Fruit fly (Drosophila melanogaster) whole organism, prepupa: ENCODE results near the gene CG12795.

Experiments used
- Blimp-1 ChIP-seq: fragments of 200-800 bp; sonication (Bioruptor generic); optimal IDR thresholded peaks from 3 replicates; lab custom pipeline; 2017; ENCODE audit warnings: missing biosample characterization, missing genetic modification characterization, mild to moderate bottlenecking, moderate library complexity, missing genetic modification reagents
- CG10631 ChIP-seq: fragments of 200-800 bp; sonication (Bioruptor generic); optimal IDR thresholded peaks from 2 replicates; lab custom pipeline; 2016; ENCODE audit warnings: missing biosample characterization, missing genetic modification characterization
- CG10669 ChIP-seq: fragments of 200-800 bp; sonication (Bioruptor generic); optimal IDR thresholded peaks from 3 replicates; lab custom pipeline; 2018; ENCODE audit warnings: missing biosample characterization, mild to moderate bottlenecking, missing genetic modification characterization, moderate library complexity
- CG11294 ChIP-seq: fragments of 200-800 bp; sonication (Bioruptor generic); IDR thresholded peaks from 2 replicates; pipeline ENCODE4 v1.3.6; 2022; ENCODE audit warnings: missing biosample characterization, missing genetic modification characterization
- CG11762 ChIP-seq: fragments of 200-800 bp; sonication (Bioruptor generic); optimal IDR thresholded peaks from 3 replicates; lab custom pipeline; 2016; ENCODE audit warnings: missing biosample characterization, missing genetic modification characterization; ENCODE audit not compliant: insufficient read depth
- CG11902 ChIP-seq: fragments of 200-800 bp; sonication (Bioruptor generic); optimal IDR thresholded peaks from 3 replicates; lab custom pipeline; 2016; ENCODE audit warnings: missing biosample characterization, missing genetic modification characterization
- CG15336 ChIP-seq: fragments of 200-800 bp; sonication (Bioruptor generic); IDR thresholded peaks from 2 replicates; pipeline ENCODE4 v1.3.6; 2022; ENCODE audit warnings: missing biosample characterization, missing genetic modification characterization
- CG1621 ChIP-seq: fragments of 200-800 bp; sonication (Bioruptor generic); optimal IDR thresholded peaks from 3 replicates; lab custom pipeline; 2018; ENCODE audit warnings: missing biosample characterization, mild to moderate bottlenecking, missing genetic modification characterization
- CG16779 ChIP-seq: fragments of 200-800 bp; sonication (Bioruptor generic); optimal IDR thresholded peaks from 3 replicates; lab custom pipeline; 2017; ENCODE audit warnings: missing biosample characterization, mild to moderate bottlenecking, missing genetic modification characterization
- CG3032 ChIP-seq: fragments of 200-800 bp; optimal IDR thresholded peaks from 2 replicates; lab custom pipeline; 2019; ENCODE audit warnings: missing biosample characterization, mild to moderate bottlenecking, missing genetic modification characterization, moderate library complexity
- CG31627 ChIP-seq: fragments of 200-800 bp; sonication (Bioruptor generic); optimal IDR thresholded peaks from 3 replicates; lab custom pipeline; 2016; ENCODE audit warnings: missing biosample characterization, missing genetic modification characterization
- CG32006 ChIP-seq: fragments of 200-800 bp; sonication (Bioruptor generic); optimal IDR thresholded peaks from 3 replicates; lab custom pipeline; 2017; ENCODE audit warnings: missing biosample characterization, mild to moderate bottlenecking, missing genetic modification characterization
- CG34406 ChIP-seq: fragments of 200-800 bp; sonication (Bioruptor generic); optimal IDR thresholded peaks from 3 replicates; lab custom pipeline; 2016; ENCODE audit warnings: missing biosample characterization, missing genetic modification characterization
- CG3919 ChIP-seq: fragments of 200-800 bp; sonication (Bioruptor generic); optimal IDR thresholded peaks from 3 replicates; lab custom pipeline; 2016; ENCODE audit warnings: missing biosample characterization, missing genetic modification characterization
- CG6163 ChIP-seq: fragments of 200-800 bp; sonication (Bioruptor generic); IDR thresholded peaks from 3 replicates; pipeline ENCODE4 v1.3.6; 2022; ENCODE audit warnings: missing biosample characterization, missing genetic modification characterization
- CG6276 ChIP-seq: fragments of 200-800 bp; sonication (Bioruptor generic); optimal IDR thresholded peaks from 2 replicates; lab custom pipeline; 2017; ENCODE audit warnings: missing biosample characterization, mild to moderate bottlenecking, missing genetic modification characterization
- CG6808 ChIP-seq: fragments of 200-800 bp; sonication (Bioruptor generic); optimal IDR thresholded peaks from 3 replicates; lab custom pipeline; 2017; ENCODE audit warnings: missing biosample characterization, missing genetic modification characterization, mild to moderate bottlenecking, moderate library complexity, missing genetic modification reagents
- CG6854 ChIP-seq: fragments of 200-800 bp; sonication (Bioruptor generic); optimal IDR thresholded peaks from 2 replicates; lab custom pipeline; 2017; ENCODE audit warnings: missing biosample characterization, mild to moderate bottlenecking, missing genetic modification characterization
- CG8119 ChIP-seq: fragments of 200-800 bp; sonication (Bioruptor generic); IDR thresholded peaks from 3 replicates; pipeline ENCODE4 v1.3.6; 2022; ENCODE audit warnings: missing biosample characterization, missing genetic modification characterization
- CG8319 ChIP-seq: fragments of 200-800 bp; sonication (Bioruptor generic); optimal IDR thresholded peaks from 3 replicates; lab custom pipeline; 2016; ENCODE audit warnings: missing biosample characterization, missing genetic modification characterization
- CG9139 ChIP-seq: fragments of 200-800 bp; sonication (Bioruptor generic); optimal IDR thresholded peaks from 3 replicates; lab custom pipeline; 2017; ENCODE audit warnings: missing biosample characterization, mild to moderate bottlenecking, missing genetic modification characterization
- Eip75B ChIP-seq: fragments of 200-800 bp; sonication (Bioruptor generic); optimal IDR thresholded peaks from 3 replicates; lab custom pipeline; 2016; ENCODE audit warnings: missing biosample characterization, missing genetic modification characterization
- Eip78C ChIP-seq: fragments of 200-800 bp; sonication (Bioruptor generic); peaks from one replicate; lab custom pipeline; 2016; ENCODE audit warnings: missing biosample characterization, missing genetic modification characterization
- Eip93F ChIP-seq: fragments of 200-800 bp; sonication (Bioruptor generic); optimal IDR thresholded peaks from 2 replicates; lab custom pipeline; 2016; ENCODE audit warnings: missing biosample characterization, mild to moderate bottlenecking, missing genetic modification characterization
- Ets21C ChIP-seq: fragments of 200-800 bp; sonication (Bioruptor generic); optimal IDR thresholded peaks from 3 replicates; lab custom pipeline; 2016; ENCODE audit warnings: missing biosample characterization, missing genetic modification characterization
- Ets96B ChIP-seq: fragments of 200-800 bp; optimal IDR thresholded peaks from 2 replicates; lab custom pipeline; 2019; ENCODE audit warnings: missing biosample characterization, mild to moderate bottlenecking, missing genetic modification characterization, moderate library complexity
- Gug ChIP-seq: fragments of 200-800 bp; sonication (Bioruptor generic); IDR thresholded peaks from 2 replicates; pipeline ENCODE4 v1.3.6; 2022; ENCODE audit warnings: missing biosample characterization, missing genetic modification characterization
- Hr38 ChIP-seq: sonication (Bioruptor generic); optimal IDR thresholded peaks from 2 replicates; lab custom pipeline; 2016; ENCODE audit warnings: missing biosample characterization, missing genetic modification characterization
- Hr39 ChIP-seq: fragments of 200-800 bp; sonication (Bioruptor generic); optimal IDR thresholded peaks from 2 replicates; lab custom pipeline; 2016; ENCODE audit warnings: missing biosample characterization, missing genetic modification characterization
- Met ChIP-seq: fragments of 200-800 bp; sonication (Bioruptor generic); optimal IDR thresholded peaks from 3 replicates; lab custom pipeline; 2016; ENCODE audit warnings: missing biosample characterization, missing genetic modification characterization
- Smox ChIP-seq: fragments of 200-800 bp; sonication (Bioruptor generic); optimal IDR thresholded peaks from 3 replicates; lab custom pipeline; 2016; ENCODE audit warnings: missing biosample characterization, missing genetic modification characterization
- Sox102F ChIP-seq: fragments of 200-800 bp; sonication (Bioruptor generic); optimal IDR thresholded peaks from 2 replicates; lab custom pipeline; 2016; ENCODE audit warnings: missing biosample characterization, mild to moderate bottlenecking, missing genetic modification characterization
- Sox14 ChIP-seq: fragments of 200-800 bp; sonication (Bioruptor generic); optimal IDR thresholded peaks from 3 replicates; lab custom pipeline; 2016; ENCODE audit warnings: missing biosample characterization, missing genetic modification characterization
- Sox15 ChIP-seq: fragments of 200-800 bp; sonication (Bioruptor generic); optimal IDR thresholded peaks from 3 replicates; lab custom pipeline; 2016; ENCODE audit warnings: missing biosample characterization, missing genetic modification characterization
- achi ChIP-seq: fragments of 200-800 bp; sonication (Bioruptor generic); optimal IDR thresholded peaks from 3 replicates; lab custom pipeline; 2016; ENCODE audit warnings: missing biosample characterization, missing genetic modification characterization
- acj6 ChIP-seq: fragments of 200-800 bp; sonication (Bioruptor generic); optimal IDR thresholded peaks from 3 replicates; lab custom pipeline; 2016; ENCODE audit warnings: missing biosample characterization, missing genetic modification characterization
- cyc ChIP-seq: fragments of 200-800 bp; sonication (Bioruptor generic); optimal IDR thresholded peaks from 3 replicates; lab custom pipeline; 2016; ENCODE audit warnings: missing biosample characterization, missing genetic modification characterization
- dac ChIP-seq: fragments of 200-800 bp; sonication (Bioruptor generic); optimal IDR thresholded peaks from 2 replicates; lab custom pipeline; 2017; ENCODE audit warnings: missing biosample characterization, mild to moderate bottlenecking, missing genetic modification characterization
- dsx ChIP-seq: fragments of 200-800 bp; optimal IDR thresholded peaks from 3 replicates; lab custom pipeline; 2019; ENCODE audit warnings: missing biosample characterization, mild to moderate bottlenecking, missing genetic modification characterization, moderate library complexity; ENCODE audit not compliant: poor library complexity, severe bottlenecking
- eg ChIP-seq: fragments of 200-800 bp; sonication (Bioruptor generic); IDR thresholded peaks from 3 replicates; pipeline ENCODE4 v1.3.6; 2022; ENCODE audit warnings: missing biosample characterization, missing genetic modification characterization
- esn ChIP-seq: fragments of 200-800 bp; sonication (Bioruptor generic); optimal IDR thresholded peaks from 2 replicates; lab custom pipeline; 2016; ENCODE audit warnings: missing biosample characterization, mild to moderate bottlenecking, missing genetic modification characterization, moderate library complexity
- fd59A ChIP-seq: fragments of 200-800 bp; sonication (Bioruptor generic); optimal IDR thresholded peaks from 2 replicates; lab custom pipeline; 2017; ENCODE audit warnings: missing biosample characterization, mild to moderate bottlenecking, missing genetic modification characterization, missing genetic modification reagents
- fd85E ChIP-seq: fragments of 200-800 bp; sonication (Bioruptor generic); optimal IDR thresholded peaks from 3 replicates; lab custom pipeline; 2016; ENCODE audit warnings: missing biosample characterization, missing genetic modification characterization
- lz ChIP-seq: fragments of 200-800 bp; sonication (Bioruptor generic); optimal IDR thresholded peaks from 3 replicates; lab custom pipeline; 2016; ENCODE audit warnings: missing biosample characterization, missing genetic modification characterization
- net ChIP-seq: fragments of 200-800 bp; sonication (Bioruptor generic); optimal IDR thresholded peaks from 3 replicates; lab custom pipeline; 2016; ENCODE audit warnings: missing biosample characterization, missing genetic modification characterization
- pdm3 ChIP-seq: fragments of 200-800 bp; sonication (Bioruptor generic); optimal IDR thresholded peaks from 3 replicates; lab custom pipeline; 2016; ENCODE audit warnings: missing biosample characterization, missing genetic modification characterization
- salr ChIP-seq, 2 experiments: fragments of 200-800 bp; sonication (Bioruptor generic); optimal IDR thresholded peaks; 3 replicates each; lab custom pipeline; 2016 to 2018; ENCODE audit warnings: missing biosample characterization in 2 of 2, missing genetic modification characterization in 2 of 2, mild to moderate bottlenecking in 1 of 2
- ss ChIP-seq, 2 experiments: fragments of 200-800 bp; sonication (Bioruptor generic); optimal IDR thresholded peaks; 2 replicates in 1 of 2; 3 replicates in 1 of 2; lab custom pipeline; 2017 to 2018; ENCODE audit warnings: mild to moderate bottlenecking in 2 of 2, missing biosample characterization in 2 of 2, missing genetic modification characterization in 2 of 2, moderate library complexity in 1 of 2
- svp ChIP-seq: fragments of 200-800 bp; sonication (Bioruptor generic); peaks from one replicate; lab custom pipeline; 2016; ENCODE audit warnings: missing biosample characterization, missing genetic modification characterization
- topi ChIP-seq: fragments of 200-800 bp; sonication (Bioruptor generic); optimal IDR thresholded peaks from 3 replicates; lab custom pipeline; 2016; ENCODE audit warnings: missing biosample characterization, missing genetic modification characterization

CG12795 gene

DNA sequence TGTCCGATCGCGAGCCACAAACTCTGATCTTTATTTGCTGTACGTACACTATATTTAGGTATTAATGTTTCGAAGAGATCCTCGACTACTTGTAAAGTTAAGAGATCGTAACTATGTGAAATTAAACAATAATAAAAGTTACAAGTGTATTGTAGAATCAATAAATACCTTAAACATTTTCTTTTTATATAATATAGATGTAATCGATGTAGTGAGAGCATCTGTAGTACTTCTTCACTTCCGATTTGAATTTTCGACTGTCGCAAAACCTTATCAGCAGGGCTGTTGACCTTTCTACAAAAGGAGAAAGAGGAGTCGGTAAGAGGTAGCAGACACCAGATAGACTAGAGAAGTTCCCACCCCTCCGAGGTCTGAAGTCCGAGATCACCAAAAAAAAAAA, 22.9 kb downstream of the CG12795 start:
- TF ChIP-seq esn (peak; percentile 56), dac (GFP tag; lab: Kevin White, UChicago) (no peak), acj6 (GFP tag; lab: Kevin White, UChicago) (peak; percentile 2), Sox14 (GFP tag; lab: Kevin White, UChicago) (no peak), CG10631 (GFP tag; lab: Kevin White, UChicago) (no peak), CG11762 (GFP tag; lab: Kevin White, UChicago) (no peak), pdm3 (GFP tag; lab: Kevin White, UChicago) (no peak), Gug (GFP tag; lab: Robert Waterston, UW) (no peak), lz (GFP tag; lab: Kevin White, UChicago) (peak; percentile 28), CG15336 (GFP tag; lab: Robert Waterston, UW) (no peak), Eip93F (GFP tag; lab: Kevin White, UChicago) (no peak), topi (GFP tag; lab: Kevin White, UChicago) (peak; percentile 27), CG6163 (GFP tag; lab: Robert Waterston, UW) (no peak), fd59A (GFP tag; lab: Kevin White, UChicago) (no peak), Eip75B (no peak), CG8119 (GFP tag; lab: Robert Waterston, UW) (no peak), Hr39 (GFP tag; lab: Kevin White, UChicago) (peak; percentile 5), CG11294 (GFP tag; lab: Robert Waterston, UW) (no peak), CG1621 (tag; lab: Kevin White, UChicago) (no peak), CG11902 (no peak), ss (GFP tag; optimal IDR thresholded peaks at IDR 0.05; lab: Kevin White, UChicago) (no peak), CG9139 (GFP tag; lab: Kevin White, UChicago) (no peak), CG3919 (no peak), CG6276 (GFP tag; lab: Kevin White, UChicago) (no peak), net (GFP tag; lab: Kevin White, UChicago) (no peak), Hr38 (GFP tag; lab: Kevin White, UChicago) (no peak), Eip78C (peak; percentile 81), dsx (GFP tag; lab: Kevin White, UChicago) (no peak), CG8319 (GFP tag; lab: Kevin White, UChicago) (no peak), CG31627 (GFP tag; lab: Kevin White, UChicago) (peak; percentile 18), CG6854 (GFP tag; lab: Kevin White, UChicago) (no peak), CG32006 (GFP tag; lab: Kevin White, UChicago) (no peak), salr (GFP tag; optimal IDR thresholded peaks at IDR 0.05; lab: Kevin White, UChicago) (no peak), Sox102F (GFP tag; lab: Kevin White, UChicago) (no peak), Ets96B (tag; lab: Kevin White, UChicago) (peak; percentile 21), CG34406 (GFP tag; lab: Kevin White, UChicago) (no peak), cyc (GFP tag; lab: Kevin White, UChicago) (peak; percentile 15), svp (peak; percentile 99), CG6808 (GFP tag; lab: Kevin White, UChicago) (no peak), CG10669 (peak; percentile 2), Sox15 (GFP tag; lab: Kevin White, UChicago) (no peak), Smox (GFP tag; lab: Kevin White, UChicago) (no peak), Ets21C (GFP tag; lab: Kevin White, UChicago) (no peak), eg (GFP tag; lab: Robert Waterston, UW) (no peak), fd85E (GFP tag; lab: Kevin White, UChicago) (no peak), Met (GFP tag; lab: Kevin White, UChicago) (no peak), Blimp-1 (GFP tag; lab: Kevin White, UChicago) (no peak), achi (no peak), CG16779 (tag; lab: Kevin White, UChicago) (no peak), CG3032 (tag; lab: Kevin White, UChicago) (peak; percentile 17)
